Fruit fly (Drosophila melanogaster) whole organism, pupa: ENCODE results near the gene CG18095.

ENCODE experiments used
- CG10348 ChIP-seq: fragments of 200-800 bp; sonication (Bioruptor generic); IDR thresholded peaks from 2 replicates; pipeline ENCODE4 v1.3.6; 2022; ENCODE audit warnings: missing biosample characterization, missing genetic modification characterization
- CG12605 ChIP-seq: fragments of 200-800 bp; sonication (Bioruptor generic); IDR thresholded peaks from 2 replicates; pipeline ENCODE4 v1.3.6; 2022; ENCODE audit warnings: missing biosample characterization, missing genetic modification characterization
- CG13204 ChIP-seq: fragments of 200-800 bp; sonication (Bioruptor generic); optimal IDR thresholded peaks from 2 replicates; lab custom pipeline; 2018; ENCODE audit warnings: missing biosample characterization, mild to moderate bottlenecking, missing genetic modification characterization, moderate library complexity
- CG14655 ChIP-seq: fragments of 200-800 bp; sonication (Bioruptor generic); optimal IDR thresholded peaks from 3 replicates; lab custom pipeline; 2017; ENCODE audit warnings: mild to moderate bottlenecking, missing biosample characterization, missing genetic modification reagents, missing genetic modification characterization
- CG15710 ChIP-seq: fragments of 200-800 bp; sonication (Bioruptor generic); optimal IDR thresholded peaks from 2 replicates; lab custom pipeline; 2018; ENCODE audit warnings: missing biosample characterization, mild to moderate bottlenecking, missing genetic modification characterization, moderate library complexity
- CG17806 ChIP-seq: fragments of 200-800 bp; sonication (Bioruptor generic); optimal IDR thresholded peaks from 2 replicates; lab custom pipeline; 2018; ENCODE audit warnings: missing biosample characterization, mild to moderate bottlenecking, missing genetic modification characterization, moderate library complexity
- CG32121 ChIP-seq: fragments of 200-800 bp; sonication (Bioruptor generic); IDR thresholded peaks from 2 replicates; pipeline ENCODE4 v1.3.6; 2022; ENCODE audit warnings: missing biosample characterization, missing genetic modification characterization
- CG34367 ChIP-seq: fragments of 200-800 bp; sonication (Bioruptor generic); optimal IDR thresholded peaks from 2 replicates; lab custom pipeline; 2018; ENCODE audit warnings: missing biosample characterization, mild to moderate bottlenecking, missing genetic modification characterization
- CG4496 ChIP-seq: fragments of 200-800 bp; sonication (Bioruptor generic); IDR thresholded peaks from 3 replicates; pipeline ENCODE4 v1.3.6; 2022; ENCODE audit warnings: missing biosample characterization, missing genetic modification characterization
- CG8159 ChIP-seq: fragments of 200-800 bp; sonication (Bioruptor generic); optimal IDR thresholded peaks from 3 replicates; lab custom pipeline; 2018; ENCODE audit warnings: missing biosample characterization, mild to moderate bottlenecking, missing genetic modification characterization, moderate library complexity
- CG8301 ChIP-seq: fragments of 200-800 bp; sonication (Bioruptor generic); optimal IDR thresholded peaks from 2 replicates; lab custom pipeline; 2018; ENCODE audit warnings: missing biosample characterization, mild to moderate bottlenecking, missing genetic modification characterization
- CG9948 ChIP-seq: fragments of 200-800 bp; sonication (Bioruptor generic); optimal IDR thresholded peaks from 2 replicates; lab custom pipeline; 2018; ENCODE audit warnings: missing biosample characterization, mild to moderate bottlenecking, missing genetic modification characterization, moderate library complexity
- D1 ChIP-seq: fragments of 200-800 bp; sonication (Bioruptor generic); optimal IDR thresholded peaks from 2 replicates; lab custom pipeline; 2018; ENCODE audit warnings: missing biosample characterization, mild to moderate bottlenecking, missing genetic modification characterization, moderate library complexity
- EcR ChIP-seq: fragments of 200-800 bp; sonication (Bioruptor generic); optimal IDR thresholded peaks from 3 replicates; lab custom pipeline; 2019; ENCODE audit warnings: missing biosample characterization, missing genetic modification characterization, mild to moderate bottlenecking, moderate library complexity, missing genetic modification reagents
- Ets98B ChIP-seq: fragments of 200-800 bp; sonication (Bioruptor generic); IDR thresholded peaks from 2 replicates; pipeline ENCODE4 v1.3.6; 2022; ENCODE audit warnings: missing biosample characterization, missing genetic modification characterization
- Pif1A ChIP-seq: fragments of 200-800 bp; sonication (Bioruptor generic); optimal IDR thresholded peaks from 3 replicates; lab custom pipeline; 2016; ENCODE audit warnings: missing biosample characterization, missing genetic modification characterization
- Pif1B ChIP-seq: fragments of 200-800 bp; sonication (Bioruptor generic); optimal IDR thresholded peaks from 3 replicates; lab custom pipeline; 2016; ENCODE audit warnings: missing biosample characterization, missing genetic modification characterization
- Snoo ChIP-seq: fragments of 200-800 bp; sonication (Bioruptor generic); optimal IDR thresholded peaks from 3 replicates; lab custom pipeline; 2017; ENCODE audit warnings: missing biosample characterization, mild to moderate bottlenecking, missing genetic modification characterization, inconsistent platforms
- fd96Ca ChIP-seq: fragments of 200-800 bp; sonication (Bioruptor generic); IDR thresholded peaks from 3 replicates; pipeline ENCODE4 v1.3.6; 2022; ENCODE audit warnings: missing biosample characterization, missing genetic modification characterization
- gl ChIP-seq: fragments of 200-800 bp; sonication (Bioruptor generic); optimal IDR thresholded peaks from 2 replicates; lab custom pipeline; 2018; ENCODE audit warnings: missing biosample characterization, mild to moderate bottlenecking, missing genetic modification characterization
- rn ChIP-seq: fragments of 200-800 bp; sonication (Bioruptor generic); IDR thresholded peaks from 2 replicates; pipeline ENCODE4 v1.3.6; 2022; ENCODE audit warnings: missing biosample characterization, missing genetic modification characterization

CG18095 gene

dm6 chr2L:14031439-14031838 lies at the start of gene CG18095:
CG18095 (minus strand) TSS chr2L:14031539.
- TF ChIP-seq CG32121 (GFP tag; lab: Robert Waterston, UW) (no peak), Snoo (tag; lab: Kevin White, UChicago) (no peak), CG4496 (GFP tag; lab: Robert Waterston, UW) (no peak), CG17806 (tag; lab: Kevin White, UChicago) (no peak), CG34367 (tag; lab: Kevin White, UChicago) (no peak), CG8301 (no peak), gl (no peak), CG14655 (no peak), rn (no peak)

dm6 chr2L:14070154-14070553 lies 38.8 kb upstream of the CG18095 start:
- TF ChIP-seq CG8159 (tag; lab: Kevin White, UChicago) (peak; percentile 53), CG4496 (GFP tag; lab: Robert Waterston, UW) (peak; percentile 18; the same call in 1 of the 3 replicates), Snoo (tag; lab: Kevin White, UChicago) (no peak), CG34367 (tag; lab: Kevin White, UChicago) (no peak), fd96Ca (GFP tag; lab: Robert Waterston, UW) (peak; percentile 42; the same call in 1 of the 3 replicates), CG9948 (tag; lab: Kevin White, UChicago) (no peak), rn (no peak), CG17806 (tag; lab: Kevin White, UChicago) (no peak), CG13204 (GFP tag; lab: Kevin White, UChicago) (no peak), EcR (GFP tag; lab: Kevin White, UChicago) (no peak), CG15710 (peak; percentile 25), CG14655 (peak; percentile 52), Ets98B (GFP tag; lab: Robert Waterston, UW) (peak; percentile 39; the same call in 1 of the 2 replicates), CG8301 (peak; percentile 41), Pif1A (GFP tag; lab: Kevin White, UChicago) (peak; percentile 17), CG32121 (GFP tag; lab: Robert Waterston, UW) (no peak)

- TF ChIP-seq CG9948 (tag; lab: Kevin White, UChicago) (no peak), CG13204 (GFP tag; lab: Kevin White, UChicago) (no peak), CG8159 (tag; lab: Kevin White, UChicago) (no peak), CG12605 (GFP tag; lab: Robert Waterston, UW) (no peak), CG15710 (no peak), CG4496 (GFP tag; lab: Robert Waterston, UW) (no peak), CG14655 (no peak), D1 (no peak), CG34367 (tag; lab: Kevin White, UChicago) (no peak), gl (no peak), rn (no peak), Pif1A (GFP tag; lab: Kevin White, UChicago) (no peak), Pif1B (GFP tag; lab: Kevin White, UChicago) (no peak), CG8301 (no peak), fd96Ca (GFP tag; lab: Robert Waterston, UW) (no peak), CG10348 (GFP tag; lab: Robert Waterston, UW) (no peak), Ets98B (GFP tag; lab: Robert Waterston, UW) (no peak), Snoo (tag; lab: Kevin White, UChicago) (no peak), CG17806 (tag; lab: Kevin White, UChicago) (no peak)
Measured at dm6 chr2L:14054903-14055302, 23.6 kb upstream of the CG18095 start.

- TF ChIP-seq CG13204 (GFP tag; lab: Kevin White, UChicago) (no peak), CG32121 (GFP tag; lab: Robert Waterston, UW) (no peak), Pif1B (GFP tag; lab: Kevin White, UChicago) (no peak), CG15710 (no peak), CG8301 (no peak), CG34367 (tag; lab: Kevin White, UChicago) (no peak), CG14655 (no peak), Snoo (tag; lab: Kevin White, UChicago) (no peak), CG8159 (tag; lab: Kevin White, UChicago) (no peak), gl (no peak), CG17806 (tag; lab: Kevin White, UChicago) (no peak), Pif1A (GFP tag; lab: Kevin White, UChicago) (no peak), CG12605 (GFP tag; lab: Robert Waterston, UW) (no peak), CG9948 (tag; lab: Kevin White, UChicago) (no peak), CG10348 (GFP tag; lab: Robert Waterston, UW) (no peak)
- TF ChIP-seq, all 21 proteins: peak for 0
Measured at dm6 chr2L:14054281-14054680, 22.9 kb upstream of the CG18095 start.

dm6 chr2L:14049958-14050357 lies 18.6 kb upstream of the CG18095 start:
- no peak for TF ChIP-seq CG14655

dm6 chr2L:14047170-14047632 lies 15.9 kb upstream of the CG18095 start, which contains the start of gene NimC4:
NimC4 (plus strand) TSS chr2L:14047582.
- peak; percentile 54; the same call in 1 of the 2 replicates for TF ChIP-seq rn
- TF ChIP-seq Snoo (tag; lab: Kevin White, UChicago), result no peak
- TF ChIP-seq CG8301, result peak; percentile 64
- peak; percentile 67 for TF ChIP-seq CG4496 (GFP tag; lab: Robert Waterston, UW)
- no peak for TF ChIP-seq CG13204 (GFP tag; lab: Kevin White, UChicago)
- TF ChIP-seq D1, result no peak
- TF ChIP-seq CG14655, result peak; percentile 70
- TF ChIP-seq Pif1A (GFP tag; lab: Kevin White, UChicago), result peak; percentile 22
- peak; percentile 38 for TF ChIP-seq gl
- no peak for TF ChIP-seq CG10348 (GFP tag; lab: Robert Waterston, UW)
- no peak for TF ChIP-seq Pif1B (GFP tag; lab: Kevin White, UChicago)
- peak; percentile 54; the same call in 1 of the 2 replicates for TF ChIP-seq CG32121 (GFP tag; lab: Robert Waterston, UW)
- TF ChIP-seq CG15710, result peak; percentile 67
- peak; percentile 51 for TF ChIP-seq CG34367 (tag; lab: Kevin White, UChicago)
- peak; percentile 79 for TF ChIP-seq fd96Ca (GFP tag; lab: Robert Waterston, UW)
- peak; percentile 56 for TF ChIP-seq Ets98B (GFP tag; lab: Robert Waterston, UW)
- no peak for TF ChIP-seq EcR (GFP tag; lab: Kevin White, UChicago)
- TF ChIP-seq CG12605 (GFP tag; lab: Robert Waterston, UW), result peak; percentile 67; the same call in 1 of the 2 replicates
- no peak for TF ChIP-seq CG9948 (tag; lab: Kevin White, UChicago)
- TF ChIP-seq CG17806 (tag; lab: Kevin White, UChicago), result no peak
- peak; percentile 64 for TF ChIP-seq CG8159 (tag; lab: Kevin White, UChicago)
